Worm (Caenorhabditis elegans): ENCODE results near the gene C25E10.13.

C25E10.13 gene

ce11 chrV:9062341-9062740 lies 2.8 kb downstream of the C25E10.13 start, which contains the start of gene C25E10.12:
TSS of gene C25E10.12 (minus strand) at chrV:9062441.
- TF ChIP-seq pha-4 (tag; optimal IDR thresholded peaks at IDR 0.05) (no peak), egl-18 (GFP tag; IDR thresholded peaks at IDR 0.05) (no peak), repo-1 (tag; optimal IDR thresholded peaks at IDR 0.05) (no peak), hsf-1 (GFP tag; IDR thresholded peaks at IDR 0.05) (no peak), atf-7 (tag; optimal IDR thresholded peaks at IDR 0.05) (no peak), lsl-1 (GFP tag; optimal IDR thresholded peaks at IDR 0.05) (no peak), K12H6.12 (tag; optimal IDR thresholded peaks at IDR 0.05) (no peak), lin-26 (GFP tag; IDR thresholded peaks at IDR 0.05) (no peak), snpc-4 (GFP tag; optimal IDR thresholded peaks at IDR 0.05) (no peak), snpc-4 (tag; optimal IDR thresholded peaks at IDR 0.05) (no peak), madf-3 (GFP tag; IDR thresholded peaks at IDR 0.05) (no peak), hrde-1 (tag; optimal IDR thresholded peaks at IDR 0.05; ENCODE audit: borderline replicate concordance) (no peak), attf-3 (GFP tag; conservative IDR thresholded peaks at IDR 0.05) (no peak)

- TF ChIP-seq B0019.2 (GFP tag; conservative IDR thresholded peaks at IDR 0.05) (no peak), snpc-4 (GFP tag; optimal IDR thresholded peaks at IDR 0.05) (no peak), snpc-4 (tag; optimal IDR thresholded peaks at IDR 0.05) (no peak), F10E7.11 (tag; optimal IDR thresholded peaks at IDR 0.05) (no peak), hlh-26 (GFP tag; conservative IDR thresholded peaks at IDR 0.05) (no peak), mes-4 (tag; optimal IDR thresholded peaks at IDR 0.05) (no peak), let-526 (GFP tag; IDR thresholded peaks at IDR 0.05) (no peak), mcd-1 (GFP tag; IDR thresholded peaks at IDR 0.05) (no peak), sptf-2 (GFP tag; optimal IDR thresholded peaks at IDR 0.05) (no peak), hmg-1.2 (GFP tag; IDR thresholded peaks at IDR 0.05) (no peak), mel-28 (tag; optimal IDR thresholded peaks at IDR 0.05; ENCODE audit: borderline replicate concordance) (no peak), gei-17 (GFP tag; optimal IDR thresholded peaks at IDR 0.05) (no peak), ets-4 (GFP tag; optimal IDR thresholded peaks at IDR 0.05) (no peak), nfyb-1 (GFP tag; IDR thresholded peaks at IDR 0.05) (no peak), efl-1 (GFP tag; optimal IDR thresholded peaks at IDR 0.05) (no peak), Y79H2A.3 (GFP tag; conservative IDR thresholded peaks at IDR 0.05) (no peak), lin-54 (GFP tag; optimal IDR thresholded peaks at IDR 0.05) (no peak), zim-3 (tag; optimal IDR thresholded peaks at IDR 0.05) (no peak), somi-1 (GFP tag; optimal IDR thresholded peaks at IDR 0.05) (no peak), fkh-3 (tag; optimal IDR thresholded peaks at IDR 0.05) (no peak), Y53G8AR.9 (GFP tag; conservative IDR thresholded peaks at IDR 0.05) (no peak)
These were observed 3.6 kb downstream of the C25E10.13 start for ce11 chrV:9063134-9063533.

ce11 chrV:9065001-9065400 lies 5.5 kb downstream of the C25E10.13 start:
- TF ChIP-seq cebp-1 (GFP tag; IDR thresholded peaks at IDR 0.05), result no peak
- peak; percentile 76 for TF ChIP-seq cebp-1 (tag; optimal IDR thresholded peaks at IDR 0.05)
- TF ChIP-seq F33H1.4 (GFP tag; IDR thresholded peaks at IDR 0.05), result no peak

- no peak for TF ChIP-seq pbrm-1 (GFP tag; IDR thresholded peaks at IDR 0.05)
These were observed 6.4 kb downstream of the C25E10.13 start for ce11 chrV:9065915-9066314.
